Worm (Caenorhabditis elegans): Measurements from ENCODE around the gene ZK686.1.

Gene ZK686.1

DNA sequence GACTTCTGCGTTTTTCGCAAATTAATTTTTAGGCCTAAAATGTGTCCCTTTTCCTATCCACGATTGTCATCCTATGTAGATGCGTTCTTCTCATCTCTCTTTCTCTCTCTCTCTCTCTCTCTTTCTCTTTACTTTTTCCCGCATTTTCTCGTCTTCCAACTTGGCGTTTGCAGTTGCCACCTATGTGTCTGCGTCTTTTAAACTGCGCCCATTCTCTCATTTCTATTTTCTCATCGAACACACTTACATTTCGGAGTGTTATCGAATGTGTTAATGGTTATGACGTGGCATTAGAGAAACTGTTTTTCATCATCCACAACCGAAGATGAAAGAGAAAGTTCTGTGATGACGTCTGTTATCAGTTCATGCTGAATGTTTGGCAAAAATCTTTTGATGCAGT, 44.4 kb upstream of the ZK686.1 start (continued):
- no peak for TF ChIP-seq T26A8.4 (GFP tag; IDR thresholded peaks at IDR 0.05)
- TF ChIP-seq mdl-1 (tag; optimal IDR thresholded peaks at IDR 0.05): peak in 1 of 2 experiments; percentile 25
- TF ChIP-seq ztf-11 (tag; optimal IDR thresholded peaks at IDR 0.05): no peak
- peak; percentile 32 for TF ChIP-seq cey-2 (tag; optimal IDR thresholded peaks at IDR 0.05; ENCODE audit: borderline replicate concordance, insufficient read depth)
- TF ChIP-seq fos-1 (tag; optimal IDR thresholded peaks at IDR 0.05): no peak
- peak; percentile 49; the same call in 1 of the 2 replicates for TF ChIP-seq mdt-29 (GFP tag; IDR thresholded peaks at IDR 0.05)
- TF ChIP-seq dmd-6 (GFP tag; IDR thresholded peaks at IDR 0.05): peak; percentile 81
- peak; percentile 90 for TF ChIP-seq dve-1 (tag; optimal IDR thresholded peaks at IDR 0.05; ENCODE audit: insufficient read depth)
- TF ChIP-seq F26F4.8 (GFP tag; conservative IDR thresholded peaks at IDR 0.05): no peak
- TF ChIP-seq madf-5 (GFP tag; IDR thresholded peaks at IDR 0.05): no peak
- TF ChIP-seq ceh-20 (GFP tag; IDR thresholded peaks at IDR 0.05): 0 out of 2 replicates have a peak, but pooled peaks have one; percentile 44
- TF ChIP-seq daf-16 (GFP tag; optimal IDR thresholded peaks at IDR 0.05): peak in 1 of 2 experiments; percentile 9
- TF ChIP-seq daf-16 (tag; optimal IDR thresholded peaks at IDR 0.05): peak; percentile 75

DNA sequence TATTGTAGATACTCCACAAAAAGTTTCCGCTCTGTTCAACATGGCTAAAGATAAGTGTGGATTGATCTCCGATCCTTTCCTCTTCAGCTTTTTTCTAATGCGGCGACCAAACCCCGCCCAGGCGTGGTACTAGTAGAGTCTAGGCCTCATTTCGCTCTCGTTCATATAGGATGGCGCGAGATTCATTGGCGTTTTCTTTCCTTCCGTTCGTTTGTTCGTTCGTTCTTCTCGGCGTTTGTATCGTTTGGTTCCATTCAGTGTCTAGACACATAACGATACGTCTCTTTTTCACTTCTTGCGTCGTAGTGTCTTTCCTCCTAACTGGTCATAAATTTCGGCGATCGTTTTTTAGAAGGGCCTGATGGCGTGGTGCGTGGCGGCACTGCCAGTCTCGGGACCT, 43.9 kb upstream of the ZK686.1 start:
- TF ChIP-seq hlh-30 (tag; optimal IDR thresholded peaks at IDR 0.05; ENCODE audit: insufficient read depth): peak; percentile 34
- TF ChIP-seq zfp-2 (tag; optimal IDR thresholded peaks at IDR 0.05): no peak
- TF ChIP-seq dmd-8 (GFP tag; IDR thresholded peaks at IDR 0.05): peak; percentile 15; the same call in 1 of the 2 replicates
- TF ChIP-seq madf-5 (GFP tag; IDR thresholded peaks at IDR 0.05): no peak
- peak; percentile 15 for TF ChIP-seq aha-1 (tag)

- TF ChIP-seq nhr-25 (tag; optimal IDR thresholded peaks at IDR 0.05; ENCODE audit: borderline replicate concordance, insufficient read depth) (peak; percentile 62), rbr-2 (tag; optimal IDR thresholded peaks at IDR 0.05) (peak; percentile 52), mdl-1 (tag; optimal IDR thresholded peaks at IDR 0.05) (peak; percentile 26 to 57), aha-1 (tag) (peak; percentile 88), ctbp-1 (GFP tag; IDR thresholded peaks at IDR 0.05) (peak; percentile 73; the same call in 1 of the 2 replicates), mep-1 (tag; optimal IDR thresholded peaks at IDR 0.05) (peak; percentile 90), F26F4.8 (GFP tag; conservative IDR thresholded peaks at IDR 0.05) (no peak), hif-1 (tag; optimal IDR thresholded peaks at IDR 0.05) (peak in 1 of 2 experiments; percentile 23), zfp-3 (GFP tag; conservative IDR thresholded peaks at IDR 0.05) (0 out of 2 replicates have a peak, but pooled peaks have one; percentile 47), tag-97 (GFP tag; IDR thresholded peaks at IDR 0.05) (no peak), egl-43 (GFP tag; IDR thresholded peaks at IDR 0.05) (peak; percentile 49; the same call in 1 of the 2 replicates), hmg-1.1 (GFP tag; IDR thresholded peaks at IDR 0.05) (peak; percentile 49), madf-9 (GFP tag; conservative IDR thresholded peaks at IDR 0.05) (0 out of 2 replicates have a peak, but pooled peaks have one; percentile 21), hlh-11 (tag; optimal IDR thresholded peaks at IDR 0.05) (peak; percentile 79), pha-4 (GFP tag; IDR thresholded peaks at IDR 0.05) (0 out of 2 replicates have a peak, but pooled peaks have one; percentile 12), pha-4 (tag; optimal IDR thresholded peaks at IDR 0.05) (no peak), nhr-11 (tag; optimal IDR thresholded peaks at IDR 0.05) (peak; percentile 91), nhr-28 (tag; optimal IDR thresholded peaks at IDR 0.05) (peak; percentile 69), set-16 (GFP tag; IDR thresholded peaks at IDR 0.05) (peak; percentile 93), F10B5.3 (tag; optimal IDR thresholded peaks at IDR 0.05) (peak; percentile 29), mxl-3 (GFP tag; optimal IDR thresholded peaks at IDR 0.05) (peak; percentile 26), hlh-30 (tag; optimal IDR thresholded peaks at IDR 0.05; ENCODE audit: insufficient read depth) (peak; percentile 76), Y5F2A.4 (GFP tag; optimal IDR thresholded peaks at IDR 0.05) (no peak), nhr-102 (tag; optimal IDR thresholded peaks at IDR 0.05) (no peak), lin-29 (GFP tag; IDR thresholded peaks at IDR 0.05) (no peak), nhr-77 (tag; optimal IDR thresholded peaks at IDR 0.05) (peak; percentile 56), php-3 (GFP tag; IDR thresholded peaks at IDR 0.05) (no peak), F37D6.2 (tag; optimal IDR thresholded peaks at IDR 0.05) (peak; percentile 48), snpc-1.2 (GFP tag; IDR thresholded peaks at IDR 0.05) (no peak), madf-5 (GFP tag; IDR thresholded peaks at IDR 0.05) (0 out of 4 replicates have a peak, but pooled peaks of 1 of the 2 experiments have one; percentile 10), zfp-2 (tag; optimal IDR thresholded peaks at IDR 0.05) (no peak), lsy-2 (tag; optimal IDR thresholded peaks at IDR 0.05) (peak; percentile 62 to 67), ama-1 (optimal IDR thresholded peaks at IDR 0.05) (peak; percentile 72), spr-3 (GFP tag; optimal IDR thresholded peaks at IDR 0.05) (no peak), daf-16 (GFP tag; optimal IDR thresholded peaks at IDR 0.05) (peak in 1 of 2 experiments; percentile 68), daf-16 (tag; optimal IDR thresholded peaks at IDR 0.05) (peak; percentile 25)
Observed at ce11 chrIII:7729534-7730061, 43.3 kb upstream of the ZK686.1 start, which contains the start of gene ZK112.4. TSS of gene ZK112.4 (minus strand) at chrIII:7730011.

Measured in whole organism, L4 larva.